Worm (Caenorhabditis elegans): ENCODE results near the gene srx-102.
A peak's percentile ranks its signal among the peaks of the same experiment; 100 is the strongest.

The srx-102 gene

DNA sequence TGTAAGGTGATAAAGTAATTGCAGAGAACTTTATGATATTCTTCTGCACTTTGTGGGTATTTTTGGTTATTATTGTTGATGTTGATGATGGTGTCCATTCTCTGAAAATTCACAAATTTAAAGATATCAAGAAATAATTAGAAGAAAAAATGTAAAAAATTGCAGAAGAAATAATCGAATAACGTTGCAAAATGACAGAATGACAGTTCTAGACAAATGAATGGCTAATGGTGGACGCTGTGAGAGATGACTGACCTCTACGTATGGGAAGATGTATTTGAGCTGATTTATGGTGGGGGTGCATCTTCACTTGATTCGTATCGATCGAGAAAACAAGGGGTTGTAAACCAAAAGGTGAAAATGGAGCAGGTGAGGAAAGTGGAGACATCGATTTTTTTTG, 21.1 kb downstream of the srx-102 start, which contains the start of gene sea-1:
Gene sea-1, minus strand, starts transcription at position 101 of the 400 bp plus-strand sequence.
- TF ChIP-seq hlh-26 (GFP tag; conservative IDR thresholded peaks at IDR 0.05) (no peak), F23B12.7 (tag; optimal IDR thresholded peaks at IDR 0.05; ENCODE audit: insufficient read depth) (no peak), ceh-27 (GFP tag; optimal IDR thresholded peaks at IDR 0.05) (no peak), let-526 (GFP tag; IDR thresholded peaks at IDR 0.05) (no peak), unc-130 (GFP tag; optimal IDR thresholded peaks at IDR 0.05) (no peak)

DNA sequence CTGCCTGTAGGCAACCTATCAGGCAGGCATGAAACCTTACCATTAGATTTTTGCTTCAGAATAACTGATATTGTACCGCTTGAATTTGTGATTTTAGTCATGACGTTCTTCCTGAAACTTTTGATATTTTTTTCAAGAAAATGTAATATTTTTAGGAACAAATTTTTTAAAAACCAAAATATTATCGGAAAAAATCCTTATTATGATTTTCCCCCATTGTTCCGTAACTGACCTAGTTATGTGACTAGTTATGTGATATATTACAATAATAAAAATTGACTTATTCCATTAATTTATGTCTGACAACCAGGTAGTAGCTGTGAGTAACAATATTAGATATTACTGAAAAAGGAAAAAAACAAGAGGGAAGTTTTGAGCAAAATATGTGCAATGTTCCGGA, 23.6 kb downstream of the srx-102 start, which contains the start of gene srx-98:
Gene srx-98, minus strand, starts transcription at position 101 of the 400 bp plus-strand sequence.
- no peak for TF ChIP-seq rpc-1 (optimal IDR thresholded peaks at IDR 0.05)
- TF ChIP-seq rpc-1 (tag; optimal IDR thresholded peaks at IDR 0.05): no peak
- no peak for TF ChIP-seq pha-4 (tag; optimal IDR thresholded peaks at IDR 0.05)
- TF ChIP-seq akir-1 (GFP tag; optimal IDR thresholded peaks at IDR 0.05): no peak
- TF ChIP-seq rec-8 (tag; optimal IDR thresholded peaks at IDR 0.05): no peak
- no peak for TF ChIP-seq ztf-18 (tag; optimal IDR thresholded peaks at IDR 0.05)

DNA sequence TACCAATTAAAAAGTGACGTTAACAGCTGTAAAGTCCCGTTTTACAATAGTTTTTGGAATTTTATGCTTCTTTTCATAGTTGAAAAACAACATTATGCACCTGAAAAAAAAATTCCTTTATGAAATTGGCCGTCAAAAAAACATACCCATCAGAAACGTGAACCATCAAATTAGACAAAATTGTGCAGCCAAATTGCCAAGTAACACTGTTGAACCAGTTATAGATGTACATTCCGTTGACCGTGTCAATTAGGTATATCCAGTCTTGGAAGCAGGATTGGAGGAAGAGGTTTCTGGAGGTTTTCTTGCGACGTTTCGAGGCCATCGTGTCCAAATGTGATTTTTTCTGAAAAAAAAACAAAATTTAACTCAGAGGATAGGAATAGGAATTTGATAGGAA, 25.2 kb downstream of the srx-102 start, which contains the start of gene srx-97:
Gene srx-97, minus strand, starts transcription at position 101 of the 400 bp plus-strand sequence.
- no peak for TF ChIP-seq ama-1 (optimal IDR thresholded peaks at IDR 0.05)
- TF ChIP-seq ama-1 (GFP tag; optimal IDR thresholded peaks at IDR 0.05): no peak
- TF ChIP-seq K12H6.12 (tag; optimal IDR thresholded peaks at IDR 0.05): no peak
- TF ChIP-seq lin-40 (tag; optimal IDR thresholded peaks at IDR 0.05): no peak
- TF ChIP-seq aptf-3 (GFP tag; IDR thresholded peaks at IDR 0.05): no peak
- TF ChIP-seq F22D6.2 (tag; optimal IDR thresholded peaks at IDR 0.05): no peak
- no peak for TF ChIP-seq ztf-18 (tag; optimal IDR thresholded peaks at IDR 0.05)
- no peak for TF ChIP-seq F37B4.10 (GFP tag; IDR thresholded peaks at IDR 0.05)
- TF ChIP-seq aptf-2 (GFP tag; conservative IDR thresholded peaks at IDR 0.05): no peak
- no peak for TF ChIP-seq F33H1.4 (GFP tag; IDR thresholded peaks at IDR 0.05)
- TF ChIP-seq unc-62 (GFP tag; optimal IDR thresholded peaks at IDR 0.05): no peak
- TF ChIP-seq somi-1 (GFP tag; optimal IDR thresholded peaks at IDR 0.05): no peak
- no peak for TF ChIP-seq ceh-100 (GFP tag; IDR thresholded peaks at IDR 0.05)
- TF ChIP-seq F55B11.4 (tag; optimal IDR thresholded peaks at IDR 0.05; ENCODE audit: borderline replicate concordance, insufficient read depth): no peak
- TF ChIP-seq F23B12.7 (tag; optimal IDR thresholded peaks at IDR 0.05; ENCODE audit: insufficient read depth): no peak
- no peak for TF ChIP-seq athp-1 (tag; optimal IDR thresholded peaks at IDR 0.05)
- TF ChIP-seq nhr-27 (tag; optimal IDR thresholded peaks at IDR 0.05): no peak
- no peak for TF ChIP-seq lsl-1 (GFP tag; optimal IDR thresholded peaks at IDR 0.05)
- TF ChIP-seq snpc-3.4 (tag; optimal IDR thresholded peaks at IDR 0.05): no peak
- no peak for TF ChIP-seq Y79H2A.3 (GFP tag; conservative IDR thresholded peaks at IDR 0.05)

DNA sequence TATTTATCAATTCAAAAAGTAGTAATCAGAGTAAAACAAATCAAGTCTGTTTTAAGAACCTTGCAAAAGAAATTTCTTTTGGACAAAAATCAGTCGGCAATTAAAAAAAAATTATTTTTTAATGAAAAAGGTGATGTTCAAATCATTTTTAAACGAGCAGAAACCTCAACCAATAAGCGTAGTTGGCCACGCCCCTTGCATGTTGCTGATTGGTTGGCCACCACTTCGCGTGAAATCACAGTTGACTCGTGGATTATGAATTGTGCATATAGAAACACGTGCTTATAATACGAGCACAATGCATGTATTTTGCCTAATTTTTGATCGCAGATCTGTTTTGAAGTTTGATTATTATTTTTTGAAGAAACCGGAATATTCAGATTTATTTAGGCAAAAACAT, 29.4 kb downstream of the srx-102 start:
- TF ChIP-seq madf-8 (GFP tag; conservative IDR thresholded peaks at IDR 0.05) (no peak), aptf-2 (GFP tag; conservative IDR thresholded peaks at IDR 0.05) (no peak), cebp-2 (GFP tag; IDR thresholded peaks at IDR 0.05) (no peak), attf-6 (GFP tag; IDR thresholded peaks at IDR 0.05) (no peak), nfyb-1 (GFP tag; IDR thresholded peaks at IDR 0.05) (0 out of 2 replicates have a peak, but pooled peaks have one; percentile 50)

DNA sequence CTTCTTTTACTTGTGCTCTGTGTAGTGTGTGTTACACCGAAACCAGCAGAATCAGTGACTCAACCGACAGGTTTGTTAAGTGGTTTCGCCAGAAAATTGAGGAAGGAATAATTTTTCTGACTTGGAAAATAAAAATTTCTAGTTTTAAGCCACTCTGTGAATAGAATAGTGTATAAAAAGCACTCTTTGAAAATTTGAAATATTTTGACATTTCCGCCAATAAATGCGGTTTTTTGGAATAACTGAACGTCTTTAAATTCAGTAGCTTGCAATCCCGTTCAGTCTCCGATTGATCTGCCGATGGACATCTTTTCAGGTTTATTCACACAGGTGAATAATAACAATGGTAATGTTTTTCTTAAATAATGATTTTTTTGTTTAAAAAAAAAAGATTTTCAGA, 30.1 kb downstream of the srx-102 start, which contains the start of gene F19B10.3:
Gene F19B10.3, plus strand, starts transcription at position 301 of the 400 bp plus-strand sequence.
- TF ChIP-seq lsl-1 (GFP tag; optimal IDR thresholded peaks at IDR 0.05) (no peak), nhr-120 (GFP tag; IDR thresholded peaks at IDR 0.05) (no peak), chd-7 (tag; optimal IDR thresholded peaks at IDR 0.05) (no peak), D2030.7 (GFP tag; IDR thresholded peaks at IDR 0.05) (no peak), ccch-3 (GFP tag; optimal IDR thresholded peaks at IDR 0.05) (no peak), bed-2 (GFP tag; IDR thresholded peaks at IDR 0.05) (no peak), bed-1 (GFP tag; IDR thresholded peaks at IDR 0.05) (no peak), sptf-2 (GFP tag; optimal IDR thresholded peaks at IDR 0.05) (no peak), let-607 (tag; optimal IDR thresholded peaks at IDR 0.05) (no peak), pbrm-1 (GFP tag; IDR thresholded peaks at IDR 0.05) (no peak), rcor-1 (GFP tag; IDR thresholded peaks at IDR 0.05) (no peak), aptf-3 (GFP tag; IDR thresholded peaks at IDR 0.05) (no peak), tlf-1 (GFP tag; optimal IDR thresholded peaks at IDR 0.05) (no peak)

Data from whole organism, young adult.